Worm (Caenorhabditis elegans) whole organism, midembryonic: ENCODE results near the gene R160.13.
A peak's percentile ranks its signal among the peaks of the same experiment; 100 is the strongest.

Experiments used
- T22C8.4 ChIP-seq: fragments of 200-800 bp; sonication (Bioruptor generic); IDR thresholded peaks from 2 replicates; pipeline ENCODE4 v1.3.6; 2022; ENCODE audit warnings: missing genetic modification characterization, missing compliant biosample characterization
- cog-1 ChIP-seq: sonication (generic microtip); optimal IDR thresholded peaks from 2 replicates; lab custom pipeline; 2016; ENCODE audit warnings: missing genetic modification characterization, missing compliant biosample characterization
- flt-1 ChIP-seq: fragments of 200-800 bp; sonication (Bioruptor generic); IDR thresholded peaks from 2 replicates; pipeline ENCODE4 v1.3.6; 2022; ENCODE audit warnings: missing genetic modification characterization, missing compliant biosample characterization
- klf-2 ChIP-seq: fragments of 200-800 bp; sonication (Bioruptor generic); conservative IDR thresholded peaks from 2 replicates; pipeline ENCODE4 v1.3.6; 2022; ENCODE audit warnings: missing genetic modification reagents, missing genetic modification characterization, missing compliant biosample characterization
- med-1 ChIP-seq: sonication (generic microtip); optimal IDR thresholded peaks from 2 replicates; lab custom pipeline; 2017; ENCODE audit warnings: missing genetic modification characterization, mild to moderate bottlenecking, missing compliant biosample characterization, antibody characterized with exemption, missing genetic modification reagents; ENCODE audit not compliant: insufficient read depth
- ref-1 ChIP-seq: fragments of 200-800 bp; sonication (Bioruptor generic); conservative IDR thresholded peaks from 2 replicates; pipeline ENCODE4 v1.3.6; 2022; ENCODE audit warnings: missing genetic modification reagents, missing genetic modification characterization, missing compliant biosample characterization
- tab-1 ChIP-seq: fragments of 200-800 bp; sonication (Bioruptor generic); IDR thresholded peaks from 2 replicates; pipeline ENCODE4 v1.3.6; 2022; ENCODE audit warnings: missing genetic modification characterization, missing compliant biosample characterization
- ztf-23 ChIP-seq: fragments of 200-800 bp; sonication (Bioruptor generic); IDR thresholded peaks from 2 replicates; pipeline ENCODE4 v1.3.6; 2022; ENCODE audit warnings: missing genetic modification reagents, missing genetic modification characterization, missing compliant biosample characterization
- ztf-29 ChIP-seq: fragments of 200-800 bp; sonication (Bioruptor generic); IDR thresholded peaks from 2 replicates; pipeline ENCODE4 v1.3.6; 2022; ENCODE audit warnings: missing genetic modification reagents, missing genetic modification characterization, missing compliant biosample characterization

R160.13 gene

DNA sequence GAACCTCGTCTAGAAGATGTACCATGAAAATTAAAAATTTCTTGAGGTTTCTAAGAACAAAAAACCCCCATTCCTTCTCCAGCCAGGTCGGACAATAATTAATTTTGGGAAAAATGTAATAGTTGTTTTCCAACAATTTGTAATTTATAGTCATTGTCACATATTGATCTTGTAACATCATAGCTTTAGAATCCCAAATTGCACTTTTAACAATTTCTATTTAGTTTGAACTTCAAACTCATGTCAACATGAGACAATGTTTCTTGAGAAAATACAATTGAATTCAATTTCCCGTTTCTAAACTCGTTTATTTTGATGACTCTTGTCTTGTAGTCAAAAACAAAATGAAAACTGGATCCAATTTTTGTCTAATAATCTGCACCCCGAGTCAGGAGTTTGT is 29.0 kb upstream of the R160.13 start:
- TF ChIP-seq ztf-29 (GFP tag; lab: Robert Waterston, UW) (no peak), T22C8.4 (GFP tag; lab: Robert Waterston, UW) (no peak), ztf-23 (GFP tag; lab: Robert Waterston, UW) (no peak), tab-1 (GFP tag; lab: Robert Waterston, UW) (no peak), cog-1 (no peak)

DNA sequence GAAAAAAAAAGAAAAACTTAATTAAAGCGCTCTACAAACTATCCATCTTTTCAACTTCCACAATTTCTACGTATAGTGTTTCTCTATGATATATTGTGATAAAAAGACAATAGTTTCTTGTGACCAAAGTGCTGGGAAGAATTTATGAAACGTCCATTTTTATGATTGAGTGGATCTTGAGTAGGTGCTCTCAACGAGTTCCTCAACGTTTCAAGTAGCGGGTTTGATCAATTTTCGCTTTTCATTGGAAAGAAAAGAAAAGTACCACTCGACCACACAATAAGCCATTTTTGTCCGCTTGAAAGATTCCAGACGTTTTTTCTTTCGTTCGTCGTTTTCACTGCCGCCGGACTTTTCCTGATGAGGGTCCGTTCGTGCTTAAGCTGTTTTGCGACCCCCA is 26.1 kb upstream of the R160.13 start:
- TF ChIP-seq ref-1 = no peak
- no peak for TF ChIP-seq cog-1
- no peak for TF ChIP-seq ztf-29 (GFP tag; lab: Robert Waterston, UW)
- no peak for TF ChIP-seq flt-1 (GFP tag; lab: Robert Waterston, UW)
- TF ChIP-seq med-1 (GFP tag; lab: Kevin White, UChicago) = no peak
- TF ChIP-seq tab-1 (GFP tag; lab: Robert Waterston, UW) = no peak
- no peak for TF ChIP-seq klf-2 (GFP tag; lab: Robert Waterston, UW)
- no peak for TF ChIP-seq ztf-23 (GFP tag; lab: Robert Waterston, UW)
- no peak for TF ChIP-seq T22C8.4 (GFP tag; lab: Robert Waterston, UW)

ce11 chrX:4395073-4395850 is 23.9 kb upstream of the R160.13 start:
- TF ChIP-seq ref-1 = no peak
- peak; percentile 54 for TF ChIP-seq cog-1
- TF ChIP-seq T22C8.4 (GFP tag; lab: Robert Waterston, UW) = no peak
- TF ChIP-seq ztf-23 (GFP tag; lab: Robert Waterston, UW) = peak; percentile 48; the same call in 1 of the 2 replicates
- TF ChIP-seq ztf-29 (GFP tag; lab: Robert Waterston, UW) = no peak
- TF ChIP-seq med-1 (GFP tag; lab: Kevin White, UChicago) = no peak
- TF ChIP-seq klf-2 (GFP tag; lab: Robert Waterston, UW) = no peak
- no peak for TF ChIP-seq flt-1 (GFP tag; lab: Robert Waterston, UW)
- no peak for TF ChIP-seq tab-1 (GFP tag; lab: Robert Waterston, UW)

DNA sequence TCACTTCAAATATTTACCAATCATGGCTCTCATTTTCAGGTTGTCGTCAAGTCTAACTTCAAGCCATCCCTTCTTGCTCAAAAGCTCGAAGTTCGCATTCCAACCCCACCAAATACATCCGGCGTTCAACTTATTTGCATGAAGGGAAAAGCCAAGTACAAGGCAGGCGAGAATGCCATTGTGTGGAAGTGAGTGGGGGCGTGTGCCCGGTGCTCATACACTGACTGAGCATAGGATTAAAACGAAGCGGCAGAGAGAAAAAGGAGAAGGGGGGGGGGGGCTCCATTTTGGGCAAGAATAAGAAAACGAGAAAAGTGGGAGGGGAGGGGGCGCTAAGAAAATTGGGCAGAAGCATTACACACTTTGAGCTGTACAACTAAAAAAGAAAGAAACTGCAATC is 20.4 kb upstream of the R160.13 start:
- TF ChIP-seq med-1 (GFP tag; lab: Kevin White, UChicago) = no peak
- no peak for TF ChIP-seq ref-1
- no peak for TF ChIP-seq ztf-29 (GFP tag; lab: Robert Waterston, UW)
- no peak for TF ChIP-seq cog-1
- no peak for TF ChIP-seq tab-1 (GFP tag; lab: Robert Waterston, UW)
- no peak for TF ChIP-seq flt-1 (GFP tag; lab: Robert Waterston, UW)
- no peak for TF ChIP-seq klf-2 (GFP tag; lab: Robert Waterston, UW)
- no peak for TF ChIP-seq T22C8.4 (GFP tag; lab: Robert Waterston, UW)
- TF ChIP-seq ztf-23 (GFP tag; lab: Robert Waterston, UW) = no peak

DNA sequence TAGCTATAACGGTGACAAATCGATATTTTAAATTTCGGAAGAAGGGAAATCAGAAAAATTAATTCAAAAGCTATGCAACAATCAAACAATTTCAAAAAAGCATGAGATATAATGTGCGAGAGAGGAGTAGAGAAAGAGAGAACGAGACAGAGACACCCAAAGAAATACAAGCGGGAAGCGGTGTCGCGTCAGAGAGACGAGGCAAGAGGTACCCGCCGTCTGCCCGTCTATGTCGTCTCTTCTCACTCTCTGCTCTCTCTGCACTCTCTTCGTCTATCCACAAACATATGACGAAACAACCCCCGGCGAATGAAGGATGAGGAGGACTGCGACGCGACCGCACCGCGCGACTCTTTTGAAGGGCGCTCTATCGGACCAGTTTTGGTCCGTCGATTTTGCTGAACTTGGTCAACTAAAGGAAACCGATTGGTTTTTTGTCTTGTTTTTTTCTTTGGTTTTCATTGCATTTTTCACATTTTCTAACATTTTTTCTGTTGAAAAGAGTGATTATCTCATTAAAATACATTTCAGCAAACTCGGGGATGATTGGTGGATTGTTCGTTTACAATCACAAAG is 17.6 kb upstream of the R160.13 start, which contains the start of gene dpy-23:
Gene dpy-23, plus strand, starts transcription at position 526 of the 576 bp plus-strand sequence.
- TF ChIP-seq ztf-23 (GFP tag; lab: Robert Waterston, UW) (no peak), flt-1 (GFP tag; lab: Robert Waterston, UW) (0 out of 2 replicates have a peak, but pooled peaks have one; percentile 46), cog-1 (peak; percentile 91)

DNA sequence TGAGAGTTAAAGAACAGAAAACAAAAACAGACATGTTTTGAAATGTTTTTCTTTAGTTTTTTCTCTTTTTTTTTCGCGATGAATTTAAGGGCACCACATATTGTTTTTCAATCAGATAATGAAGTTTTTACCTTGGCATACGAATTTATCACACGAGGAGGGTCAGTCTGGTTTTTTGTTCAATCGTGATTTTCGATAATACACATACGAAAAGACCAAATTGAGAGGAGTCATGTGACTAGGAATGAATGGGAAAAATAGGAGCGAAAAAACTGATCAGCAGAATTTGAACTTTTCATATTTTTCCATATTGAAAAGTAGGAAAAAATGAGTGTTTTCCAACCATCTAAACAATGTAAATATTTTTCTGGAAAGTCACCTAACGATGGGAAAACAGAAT is 15.2 kb upstream of the R160.13 start:
- TF ChIP-seq klf-2 (GFP tag; lab: Robert Waterston, UW) (no peak), tab-1 (GFP tag; lab: Robert Waterston, UW) (no peak), cog-1 (no peak), ztf-23 (GFP tag; lab: Robert Waterston, UW) (no peak), med-1 (GFP tag; lab: Kevin White, UChicago) (no peak), T22C8.4 (GFP tag; lab: Robert Waterston, UW) (no peak), flt-1 (GFP tag; lab: Robert Waterston, UW) (no peak), ref-1 (no peak), ztf-29 (GFP tag; lab: Robert Waterston, UW) (no peak)

ce11 chrX:4383316-4383936 is 12.1 kb upstream of the R160.13 start, which contains the start of gene lst-2:
Gene lst-2 (minus strand): TSS chrX:4383366.
- TF ChIP-seq cog-1 (no peak), med-1 (GFP tag; lab: Kevin White, UChicago) (no peak), ztf-29 (GFP tag; lab: Robert Waterston, UW) (no peak), klf-2 (GFP tag; lab: Robert Waterston, UW) (no peak), ztf-23 (GFP tag; lab: Robert Waterston, UW) (no peak), flt-1 (GFP tag; lab: Robert Waterston, UW) (no peak), ref-1 (no peak), T22C8.4 (GFP tag; lab: Robert Waterston, UW) (no peak), tab-1 (GFP tag; lab: Robert Waterston, UW) (no peak)

DNA sequence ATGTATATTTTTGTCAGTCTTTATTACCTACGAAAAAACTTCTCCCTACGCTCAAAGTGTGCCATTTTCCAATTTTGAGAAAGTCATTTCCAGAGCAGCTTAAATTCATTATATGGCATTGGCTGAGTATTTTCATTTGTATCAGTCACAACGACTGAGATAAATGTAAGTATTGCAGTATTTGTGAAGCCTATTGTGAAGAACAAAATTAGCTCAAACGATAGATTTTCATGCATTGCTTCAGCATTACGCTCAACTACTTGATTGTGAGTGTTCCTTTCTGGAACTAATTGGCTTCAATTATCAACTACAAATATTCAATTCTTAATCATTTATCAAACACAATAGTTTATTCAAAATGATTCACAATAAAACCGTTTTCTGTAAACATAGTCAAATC is 6.4 kb upstream of the R160.13 start, which contains the start of gene R160.12:
Gene R160.12, minus strand, starts transcription at position 101 of the 400 bp plus-strand sequence.
- no peak for TF ChIP-seq tab-1 (GFP tag; lab: Robert Waterston, UW)
- no peak for TF ChIP-seq T22C8.4 (GFP tag; lab: Robert Waterston, UW)
- no peak for TF ChIP-seq flt-1 (GFP tag; lab: Robert Waterston, UW)
- no peak for TF ChIP-seq med-1 (GFP tag; lab: Kevin White, UChicago)
- TF ChIP-seq ref-1 = no peak
- no peak for TF ChIP-seq ztf-29 (GFP tag; lab: Robert Waterston, UW)
- TF ChIP-seq ztf-23 (GFP tag; lab: Robert Waterston, UW) = no peak
- TF ChIP-seq klf-2 (GFP tag; lab: Robert Waterston, UW) = no peak
- TF ChIP-seq cog-1 = no peak

DNA sequence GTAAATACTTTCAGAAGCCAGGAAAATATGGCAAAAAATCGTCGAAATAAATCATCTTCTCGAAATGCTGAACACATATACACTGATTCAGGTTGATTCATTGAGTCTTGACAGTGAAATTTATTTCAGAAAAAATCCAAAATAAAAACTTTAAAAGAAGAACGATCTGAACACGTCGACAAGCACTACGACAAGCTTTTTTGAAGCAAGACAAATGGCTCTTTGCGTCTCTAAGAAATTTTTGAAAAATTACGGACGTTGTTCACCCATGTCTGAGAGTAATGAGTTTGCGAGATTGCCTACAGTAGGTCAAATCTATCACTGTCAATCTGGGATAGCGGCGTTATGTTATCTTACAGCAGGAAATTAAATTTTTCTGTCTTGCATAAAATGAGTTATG is 5.5 kb upstream of the R160.13 start, which contains the start of gene R160.2:
Gene R160.2, minus strand, starts transcription at position 101 of the 400 bp plus-strand sequence.
- TF ChIP-seq ztf-23 (GFP tag; lab: Robert Waterston, UW) (no peak), tab-1 (GFP tag; lab: Robert Waterston, UW) (no peak), flt-1 (GFP tag; lab: Robert Waterston, UW) (no peak), cog-1 (no peak), ref-1 (no peak), T22C8.4 (GFP tag; lab: Robert Waterston, UW) (no peak), med-1 (GFP tag; lab: Kevin White, UChicago) (no peak), ztf-29 (GFP tag; lab: Robert Waterston, UW) (no peak), klf-2 (GFP tag; lab: Robert Waterston, UW) (no peak)
